ENCODE assay signal across 4 worm cellular contexts in genomic region chrIV:6522305-6522917, ce11.
TF ChIP-seq lines count a peak whose summit lies in the region.

ddi-1 (plus strand) TSS chrIV:6522867.

TF ChIP-seq in whole organism, L1 larva, 84 proteins besides CTCF, POLR2A, EP300 and RAD21:
- TF ChIP-seq pag-3 (tag; optimal IDR thresholded peaks at IDR 0.05; lab: Kevin White, UChicago; ENCODE audit: borderline replicate concordance, insufficient read depth) (no peak), efl-1 (optimal IDR thresholded peaks at IDR 0.05; lab: Kevin White, UChicago) (no peak), efl-1 (GFP tag; optimal IDR thresholded peaks at IDR 0.05 in 1 of 2; lab: Kevin White, UChicago) (peak in 1 of 2 experiments; percentile 9), dpl-1 (GFP tag; optimal IDR thresholded peaks at IDR 0.05; lab: Kevin White, UChicago) (peak in 1 of 3 experiments; percentile 5), skn-1 (tag; optimal IDR thresholded peaks at IDR 0.05; lab: Kevin White, UChicago) (peak; percentile 82), lin-35 (GFP tag; optimal IDR thresholded peaks at IDR 0.05; lab: Kevin White, UChicago) (peak in 1 of 2 experiments; percentile 33)
TF ChIP-seq in whole organism, L1 larva: peak in this region for 4.

TF ChIP-seq in whole organism, L3 larva, 47 proteins besides CTCF, POLR2A, EP300 and RAD21:
- TF ChIP-seq ceh-16 (tag; optimal IDR thresholded peaks at IDR 0.05; lab: Kevin White, UChicago) (no peak), nhr-77 (tag; optimal IDR thresholded peaks at IDR 0.05; lab: Kevin White, UChicago) (no peak), unc-62 (GFP tag; optimal IDR thresholded peaks at IDR 0.05; lab: Kevin White, UChicago) (no peak), ceh-82 (tag; optimal IDR thresholded peaks at IDR 0.05; lab: Kevin White, UChicago) (no peak), hmg-11 (tag; optimal IDR thresholded peaks at IDR 0.05; lab: Kevin White, UChicago) (no peak), snpc-4 (tag; optimal IDR thresholded peaks at IDR 0.05; lab: Kevin White, UChicago) (peak; percentile 21), nhr-11 (tag; optimal IDR thresholded peaks at IDR 0.05; lab: Kevin White, UChicago) (no peak), pha-4 (tag; optimal IDR thresholded peaks at IDR 0.05; lab: Kevin White, UChicago) (no peak), daf-12 (tag; optimal IDR thresholded peaks at IDR 0.05; lab: Kevin White, UChicago) (no peak), skn-1 (tag; optimal IDR thresholded peaks at IDR 0.05; lab: Kevin White, UChicago) (peak; percentile 14), fkh-2 (tag; optimal IDR thresholded peaks at IDR 0.05; lab: Kevin White, UChicago) (no peak), fkh-10 (GFP tag; optimal IDR thresholded peaks at IDR 0.05; lab: Kevin White, UChicago) (no peak), ztf-11 (tag; optimal IDR thresholded peaks at IDR 0.05; lab: Kevin White, UChicago) (no peak), mml-1 (tag; optimal IDR thresholded peaks at IDR 0.05; lab: Kevin White, UChicago) (no peak), jun-1 (tag; optimal IDR thresholded peaks at IDR 0.05; lab: Kevin White, UChicago) (no peak), ztf-4 (tag; optimal IDR thresholded peaks at IDR 0.05; lab: Kevin White, UChicago) (no peak)
TF ChIP-seq in whole organism, L3 larva: peak in this region for 2.

TF ChIP-seq in whole organism, L4 larva, 104 proteins besides CTCF, POLR2A, EP300 and RAD21:
- TF ChIP-seq F26F4.8 (GFP tag; conservative IDR thresholded peaks at IDR 0.05; lab: Robert Waterston, UW) = no peak
- TF ChIP-seq lin-38 (GFP tag; IDR thresholded peaks at IDR 0.05; lab: Robert Waterston, UW) = peak; percentile 33
- TF ChIP-seq skn-1 (tag; optimal IDR thresholded peaks at IDR 0.05; lab: Kevin White, UChicago) = no peak
- TF ChIP-seq attf-4 (tag; optimal IDR thresholded peaks at IDR 0.05; lab: Kevin White, UChicago) = no peak
- TF ChIP-seq ceh-44 (GFP tag; IDR thresholded peaks at IDR 0.05; lab: Robert Waterston, UW) = no peak
- TF ChIP-seq hlh-30 (tag; optimal IDR thresholded peaks at IDR 0.05; lab: Kevin White, UChicago; ENCODE audit: insufficient read depth) = peak; percentile 82
- TF ChIP-seq nhr-42 (GFP tag; IDR thresholded peaks at IDR 0.05; lab: Robert Waterston, UW) = no peak
TF ChIP-seq in whole organism, L4 larva: peak in this region for 2.

TF ChIP-seq in whole organism, young adult, 124 proteins besides CTCF, POLR2A, EP300 and RAD21:
- TF ChIP-seq lag-1 (GFP tag; IDR thresholded peaks at IDR 0.05; lab: Robert Waterston, UW) (no peak), nhr-80 (tag; optimal IDR thresholded peaks at IDR 0.05; lab: Kevin White, UChicago) (peak; percentile 1), cebp-1 (GFP tag; IDR thresholded peaks at IDR 0.05; lab: Robert Waterston, UW) (no peak), cebp-1 (tag; optimal IDR thresholded peaks at IDR 0.05; lab: Kevin White, UChicago) (peak; percentile 78), ztf-18 (tag; optimal IDR thresholded peaks at IDR 0.05; lab: Kevin White, UChicago) (no peak), snpc-4 (GFP tag; optimal IDR thresholded peaks at IDR 0.05; lab: Kevin White, UChicago) (no peak), snpc-4 (tag; optimal IDR thresholded peaks at IDR 0.05; lab: Kevin White, UChicago) (peak in 1 of 4 experiments; percentile 6), him-1 (tag; optimal IDR thresholded peaks at IDR 0.05; lab: Kevin White, UChicago) (no peak), attf-5 (GFP tag; optimal IDR thresholded peaks at IDR 0.05; lab: Kevin White, UChicago) (peak; percentile 36), C17E4.6 (GFP tag; IDR thresholded peaks at IDR 0.05; lab: Robert Waterston, UW) (no peak)
TF ChIP-seq in whole organism, young adult: peak in this region for 4.
